Worm (Caenorhabditis elegans) whole organism, L3 larva: ENCODE data around the gene R05C11.4.
A peak's percentile ranks its signal among the peaks of the same experiment; 100 is the strongest.

Experiments used
- R02D3.7 ChIP-seq: fragments of 150-350 bp; optimal IDR thresholded peaks from 2 replicates; lab custom pipeline; 2014; ENCODE audit warnings: missing biosample characterization, missing genetic modification characterization
- ceh-82 ChIP-seq: fragments of 150-350 bp; optimal IDR thresholded peaks from 2 replicates; lab custom pipeline; 2014; ENCODE audit warnings: missing biosample characterization, missing genetic modification characterization
- ceh-9 ChIP-seq: sonication (generic microtip); optimal IDR thresholded peaks from 2 replicates; lab custom pipeline; 2018; ENCODE audit warnings: missing biosample characterization, missing genetic modification characterization
- daf-12 ChIP-seq: fragments of 150-350 bp; optimal IDR thresholded peaks from 2 replicates; lab custom pipeline; 2014; ENCODE audit warnings: missing biosample characterization, missing genetic modification reagents, missing genetic modification characterization
- egl-27 ChIP-seq: sonication (generic microtip); optimal IDR thresholded peaks from 4 replicates; lab custom pipeline; 2017; ENCODE audit warnings: missing biosample characterization, missing genetic modification reagents, missing genetic modification characterization
- elt-2 ChIP-seq: sonication (generic microtip); optimal IDR thresholded peaks from 2 replicates; lab custom pipeline; 2016; ENCODE audit warnings: missing genetic modification reagents, mild to moderate bottlenecking, missing genetic modification characterization, missing compliant biosample characterization
- eor-1 ChIP-seq, 2 experiments: fragments of 150-350 bp; optimal IDR thresholded peaks; 2 replicates each; lab custom pipeline; 2014 to 2018; ENCODE audit warnings: missing biosample characterization in 2 of 2, missing genetic modification characterization in 2 of 2
- fkh-10 ChIP-seq: sonication (generic microtip); optimal IDR thresholded peaks from 2 replicates; lab custom pipeline; 2017; ENCODE audit warnings: missing biosample characterization, missing genetic modification reagents, missing genetic modification characterization
- jun-1 ChIP-seq: fragments of 150-350 bp; optimal IDR thresholded peaks from 2 replicates; lab custom pipeline; 2014; ENCODE audit warnings: missing biosample characterization, missing genetic modification reagents, missing genetic modification characterization
- nhr-12 ChIP-seq: fragments of 150-350 bp; optimal IDR thresholded peaks from 2 replicates; lab custom pipeline; 2014; ENCODE audit warnings: missing biosample characterization, missing genetic modification characterization
- nhr-76 ChIP-seq: fragments of 150-350 bp; sonication (generic microtip); optimal IDR thresholded peaks from 5 replicates; lab custom pipeline; 2014; ENCODE audit warnings: missing biosample characterization, missing genetic modification characterization
- tbx-2 ChIP-seq: sonication (generic microtip); optimal IDR thresholded peaks from 2 replicates; lab custom pipeline; 2016; ENCODE audit warnings: mild to moderate bottlenecking, missing genetic modification characterization, missing compliant biosample characterization
- ztf-4 ChIP-seq: fragments of 150-350 bp; optimal IDR thresholded peaks from 2 replicates; lab custom pipeline; 2014; ENCODE audit warnings: missing biosample characterization, missing genetic modification characterization

DNA sequence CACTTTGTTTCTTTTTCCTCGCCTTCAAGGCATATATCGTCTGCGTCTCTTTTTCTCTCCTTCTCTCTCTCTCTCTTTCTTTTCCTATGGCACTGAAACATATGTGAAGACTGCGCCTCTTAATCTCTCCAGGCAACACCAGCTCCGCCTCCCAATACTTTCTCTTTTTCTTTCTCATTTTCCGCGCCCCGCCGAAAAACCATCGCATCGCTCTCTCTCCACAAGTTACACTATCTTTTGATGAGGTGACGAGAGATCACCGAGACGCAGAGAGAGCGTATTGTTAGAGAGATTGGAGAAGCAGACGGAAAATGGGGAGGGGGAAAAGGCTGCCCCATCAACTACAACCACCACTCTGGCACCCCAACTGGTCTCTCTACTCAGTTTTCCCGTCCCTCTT is 2.5 kb upstream of the R05C11.4 start:
- no peak for TF ChIP-seq nhr-12 (tag; lab: Kevin White, UChicago)
- no peak for TF ChIP-seq daf-12 (tag; lab: Kevin White, UChicago)
- TF ChIP-seq ztf-4 (tag; lab: Kevin White, UChicago) = no peak
- no peak for TF ChIP-seq eor-1 (tag; optimal IDR thresholded peaks at IDR 0.05; lab: Kevin White, UChicago)
- peak; percentile 37 for TF ChIP-seq R02D3.7 (tag; lab: Kevin White, UChicago)
- TF ChIP-seq ceh-9 (tag; lab: Kevin White, UChicago) = no peak
- peak; percentile 80 for TF ChIP-seq fkh-10
- TF ChIP-seq nhr-76 (tag; lab: Kevin White, UChicago) = no peak
- peak; percentile 12 for TF ChIP-seq ceh-82 (tag; lab: Kevin White, UChicago)
- no peak for TF ChIP-seq egl-27 (tag; lab: Kevin White, UChicago)
- TF ChIP-seq elt-2 = no peak
- TF ChIP-seq tbx-2 (tag; lab: Kevin White, UChicago) = peak; percentile 23
- peak; percentile 39 for TF ChIP-seq jun-1 (tag; lab: Kevin White, UChicago)
